Worm (Caenorhabditis elegans): Measurements from ENCODE around the gene fbxa-201.

DNA sequence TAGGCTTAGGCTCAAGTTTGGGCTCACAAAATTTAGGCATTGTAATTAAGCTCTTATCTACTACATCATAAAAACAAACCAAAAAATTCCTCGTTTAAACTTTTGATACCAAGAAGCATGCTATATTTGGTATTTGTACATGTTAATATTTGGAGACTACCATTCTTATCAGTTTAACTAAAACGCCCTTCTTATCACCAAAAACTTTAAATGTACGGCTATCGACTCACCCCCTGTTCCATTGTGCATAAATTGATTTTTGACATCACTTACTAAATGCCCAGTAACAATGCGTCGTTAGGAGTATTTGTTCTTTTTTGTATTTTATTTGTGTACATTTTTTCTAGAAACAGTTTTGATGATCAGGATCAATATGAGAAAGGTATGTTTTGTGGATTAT is 48.1 kb upstream of the fbxa-201 start, which contains the start of gene T06A1.5:
- TF ChIP-seq nhr-12 (tag; optimal IDR thresholded peaks at IDR 0.05) (no peak), lin-15B (tag; optimal IDR thresholded peaks at IDR 0.05) (no peak), unc-130 (tag; optimal IDR thresholded peaks at IDR 0.05) (no peak), snpc-4 (tag; optimal IDR thresholded peaks at IDR 0.05) (no peak), elt-2 (tag; optimal IDR thresholded peaks at IDR 0.05) (peak; percentile 75), ztf-4 (tag; optimal IDR thresholded peaks at IDR 0.05) (no peak), nhr-237 (tag; optimal IDR thresholded peaks at IDR 0.05) (no peak), ama-1 (optimal IDR thresholded peaks at IDR 0.05) (no peak)
